Fruit fly (Drosophila melanogaster) whole organism, embryonic: ENCODE data around the gene NELF-B.

Experiments used
- B-H2 ChIP-seq: fragments of 200-800 bp; sonication (Bioruptor generic); optimal IDR thresholded peaks from 2 replicates; lab custom pipeline; 2018; ENCODE audit warnings: missing biosample characterization, mild to moderate bottlenecking, missing genetic modification characterization
- CG10959 ChIP-seq: fragments of 200-800 bp; sonication (Bioruptor generic); IDR thresholded peaks from 2 replicates; pipeline ENCODE4 v1.3.6; 2022; ENCODE audit warnings: missing biosample characterization, missing genetic modification characterization
- CG11093 ChIP-seq: fragments of 200-800 bp; sonication (Bioruptor generic); IDR thresholded peaks from 3 replicates; pipeline ENCODE4 v1.3.6; 2022; ENCODE audit warnings: missing biosample characterization, missing genetic modification characterization
- CG12155 ChIP-seq: fragments of 200-800 bp; sonication (Bioruptor generic); optimal IDR thresholded peaks from 3 replicates; lab custom pipeline; 2016; ENCODE audit warnings: missing biosample characterization, missing genetic modification characterization
- CG1602 ChIP-seq: fragments of 200-800 bp; sonication (Bioruptor generic); optimal IDR thresholded peaks from 3 replicates; lab custom pipeline; 2016; ENCODE audit warnings: missing biosample characterization, missing genetic modification characterization
- CG17328 ChIP-seq: fragments of 200-800 bp; sonication (Bioruptor generic); IDR thresholded peaks from 2 replicates; pipeline ENCODE4 v1.3.6; 2022; ENCODE audit warnings: missing biosample characterization, missing genetic modification characterization
- CG2129 ChIP-seq: fragments of 200-800 bp; sonication (Bioruptor generic); IDR thresholded peaks from 2 replicates; pipeline ENCODE4 v1.3.6; 2022; ENCODE audit warnings: missing biosample characterization, missing genetic modification characterization; ENCODE audit not compliant: partially characterized antibody
- CG31365 ChIP-seq: fragments of 200-800 bp; sonication (Bioruptor generic); optimal IDR thresholded peaks from 2 replicates; lab custom pipeline; 2018; ENCODE audit warnings: missing biosample characterization, mild to moderate bottlenecking, missing genetic modification characterization
- CG4707 ChIP-seq: fragments of 200-800 bp; sonication (Bioruptor generic); optimal IDR thresholded peaks from 2 replicates; lab custom pipeline; 2018; ENCODE audit warnings: missing biosample characterization, mild to moderate bottlenecking, missing genetic modification characterization, moderate library complexity
- CG4730 ChIP-seq: fragments of 200-800 bp; sonication (Bioruptor generic); IDR thresholded peaks from 2 replicates; pipeline ENCODE4 v1.3.6; 2022; ENCODE audit warnings: missing biosample characterization, missing genetic modification characterization
- CG6272 ChIP-seq: fragments of 200-800 bp; sonication (Bioruptor generic); IDR thresholded peaks from 2 replicates; pipeline ENCODE4 v1.3.6; 2022; ENCODE audit warnings: missing biosample characterization, missing genetic modification characterization
- CG6791 ChIP-seq: fragments of 200-800 bp; sonication (Bioruptor generic); IDR thresholded peaks from 3 replicates; pipeline ENCODE4 v1.3.6; 2022; ENCODE audit warnings: missing biosample characterization, missing genetic modification characterization; ENCODE audit not compliant: partially characterized antibody
- CG7357 ChIP-seq: fragments of 200-800 bp; sonication (Bioruptor generic); IDR thresholded peaks from 3 replicates; pipeline ENCODE4 v1.3.6; 2022; ENCODE audit warnings: missing biosample characterization, missing genetic modification characterization
- CG7928 ChIP-seq: fragments of 200-800 bp; sonication (Bioruptor generic); optimal IDR thresholded peaks from 2 replicates; lab custom pipeline; 2017; ENCODE audit warnings: missing biosample characterization, mild to moderate bottlenecking, missing genetic modification characterization
- CG8924 ChIP-seq: fragments of 200-800 bp; optimal IDR thresholded peaks from 3 replicates; lab custom pipeline; 2019; ENCODE audit warnings: missing biosample characterization, mild to moderate bottlenecking, missing genetic modification characterization, moderate library complexity
- CTCF ChIP-seq: fragments of 200-800 bp; sonication (Bioruptor generic); optimal IDR thresholded peaks from 2 replicates; lab custom pipeline; 2017; ENCODE audit warnings: missing biosample characterization, mild to moderate bottlenecking, missing genetic modification characterization, moderate library complexity
- Camta ChIP-seq: fragments of 200-800 bp; sonication (Bioruptor generic); optimal IDR thresholded peaks from 2 replicates; lab custom pipeline; 2016; ENCODE audit warnings: missing biosample characterization, missing genetic modification characterization
- Deaf1 ChIP-seq: fragments of 200-800 bp; optimal IDR thresholded peaks from 3 replicates; lab custom pipeline; 2019; ENCODE audit warnings: missing biosample characterization, mild to moderate bottlenecking, missing genetic modification characterization, moderate library complexity
- Dfd ChIP-seq, 2 experiments: fragments of >200 bp; optimal IDR thresholded peaks; 2 replicates each; lab custom pipeline; 2017; ENCODE audit warnings: missing biosample characterization in 2 of 2, missing genetic modification characterization in 2 of 2
- Dll ChIP-seq: fragments of 200-800 bp; sonication (Bioruptor generic); IDR thresholded peaks from 4 replicates; pipeline ENCODE4 v1.3.6; 2022; ENCODE audit warnings: missing biosample characterization, missing genetic modification characterization; ENCODE audit not compliant: partially characterized antibody
- Doc3 ChIP-seq: fragments of 200-800 bp; sonication (Bioruptor generic); IDR thresholded peaks from 3 replicates; pipeline ENCODE4 v1.3.6; 2022; ENCODE audit warnings: missing biosample characterization, missing genetic modification characterization; ENCODE audit not compliant: partially characterized antibody
- Dref ChIP-seq: fragments of 200-800 bp; sonication (Bioruptor generic); IDR thresholded peaks from 2 replicates; pipeline ENCODE4 v1.3.6; 2022; ENCODE audit warnings: missing biosample characterization, missing genetic modification characterization
- Ets65A ChIP-seq: fragments of 200-800 bp; sonication (Bioruptor generic); peaks from one replicate; lab custom pipeline; 2016; ENCODE audit warnings: missing biosample characterization, missing genetic modification characterization
- Gug ChIP-seq: fragments of 200-800 bp; sonication (Bioruptor generic); IDR thresholded peaks from 4 replicates; pipeline ENCODE4 v1.3.6; 2022; ENCODE audit warnings: missing biosample characterization, missing genetic modification characterization
- HLH4C ChIP-seq: fragments of 200-800 bp; sonication (Bioruptor generic); IDR thresholded peaks from 3 replicates; pipeline ENCODE4 v1.3.6; 2022; ENCODE audit warnings: missing biosample characterization, missing genetic modification characterization; ENCODE audit not compliant: partially characterized antibody
- Lhr ChIP-seq: fragments of 200-800 bp; sonication (Bioruptor generic); optimal IDR thresholded peaks from 3 replicates; lab custom pipeline; 2017; ENCODE audit warnings: mild to moderate bottlenecking, missing biosample characterization, missing genetic modification reagents, missing genetic modification characterization
- Lim3 ChIP-seq: fragments of 200-800 bp; sonication (Bioruptor generic); IDR thresholded peaks from 2 replicates; pipeline ENCODE4 v1.3.6; 2022; ENCODE audit warnings: missing biosample characterization, missing genetic modification characterization
- Lpt ChIP-seq: fragments of >200 bp; optimal IDR thresholded peaks from 2 replicates; lab custom pipeline; 2018; ENCODE audit warnings: missing biosample characterization, missing genetic modification characterization
- MESR4 ChIP-seq: fragments of 200-800 bp; sonication (Bioruptor generic); optimal IDR thresholded peaks from 2 replicates; lab custom pipeline; 2018; ENCODE audit warnings: missing biosample characterization, mild to moderate bottlenecking, missing genetic modification characterization, moderate library complexity
- Neu2 ChIP-seq: fragments of 200-800 bp; sonication (Bioruptor generic); optimal IDR thresholded peaks from 3 replicates; lab custom pipeline; 2016; ENCODE audit warnings: missing biosample characterization, missing genetic modification characterization, borderline replicate concordance
- Optix ChIP-seq: fragments of 200-800 bp; sonication (Bioruptor generic); IDR thresholded peaks from 3 replicates; pipeline ENCODE4 v1.3.6; 2022; ENCODE audit warnings: missing biosample characterization, missing genetic modification characterization
- Sin3A ChIP-seq: fragments of >200 bp; optimal IDR thresholded peaks from 2 replicates; lab custom pipeline; 2018
- Xbp1 ChIP-seq: fragments of 200-800 bp; sonication (Bioruptor generic); optimal IDR thresholded peaks from 3 replicates; lab custom pipeline; 2016; ENCODE audit warnings: missing biosample characterization, mild to moderate bottlenecking, missing genetic modification characterization
- YL-1 ChIP-seq: fragments of 200-800 bp; sonication (Bioruptor generic); optimal IDR thresholded peaks from 3 replicates; lab custom pipeline; 2017; ENCODE audit warnings: missing biosample characterization, mild to moderate bottlenecking, missing genetic modification characterization
- ac ChIP-seq: fragments of 200-800 bp; sonication (Bioruptor generic); optimal IDR thresholded peaks from 3 replicates; lab custom pipeline; 2017; ENCODE audit warnings: missing biosample characterization, mild to moderate bottlenecking, missing genetic modification characterization
- al ChIP-seq: fragments of 200-800 bp; sonication (Bioruptor generic); IDR thresholded peaks from 2 replicates; pipeline ENCODE4 v1.3.6; 2022; ENCODE audit warnings: missing biosample characterization, missing genetic modification characterization
- ara ChIP-seq: fragments of 200-800 bp; sonication (Bioruptor generic); IDR thresholded peaks from 2 replicates; pipeline ENCODE4 v1.3.6; 2022; ENCODE audit warnings: missing biosample characterization, missing genetic modification characterization
- chinmo ChIP-seq: fragments of 200-800 bp; sonication (Bioruptor generic); IDR thresholded peaks from 4 replicates; pipeline ENCODE4 v1.3.6; 2022; ENCODE audit warnings: missing biosample characterization, missing genetic modification characterization; ENCODE audit not compliant: partially characterized antibody
- corto ChIP-seq: fragments of 200-800 bp; sonication (Bioruptor generic); optimal IDR thresholded peaks from 2 replicates; lab custom pipeline; 2016; ENCODE audit warnings: missing biosample characterization, mild to moderate bottlenecking, missing genetic modification characterization, moderate library complexity
- dmrt11E ChIP-seq: fragments of 200-800 bp; sonication (Bioruptor generic); optimal IDR thresholded peaks from 3 replicates; lab custom pipeline; 2018; ENCODE audit warnings: missing biosample characterization, mild to moderate bottlenecking, missing genetic modification characterization, moderate library complexity
- dpn ChIP-seq, 2 experiments: fragments of 200-800 bp; sonication (Bioruptor generic); optimal IDR thresholded peaks; 3 replicates each; lab custom pipeline; 2016; ENCODE audit warnings: missing biosample characterization in 2 of 2, missing genetic modification characterization in 2 of 2
- esg ChIP-seq: fragments of 200-800 bp; sonication (Bioruptor generic); conservative IDR thresholded peaks from 2 replicates; pipeline ENCODE4 v1.3.6; 2022; ENCODE audit warnings: missing biosample characterization, missing genetic modification characterization
- kay ChIP-seq: fragments of 200-800 bp; sonication (Bioruptor generic); optimal IDR thresholded peaks from 2 replicates; lab custom pipeline; 2016; ENCODE audit warnings: missing biosample characterization, missing genetic modification characterization
- odd ChIP-seq: fragments of 200-800 bp; sonication (Bioruptor generic); optimal IDR thresholded peaks from 2 replicates; lab custom pipeline; 2017; ENCODE audit warnings: missing biosample characterization, mild to moderate bottlenecking, missing genetic modification characterization
- rib ChIP-seq: fragments of 200-800 bp; sonication (Bioruptor generic); IDR thresholded peaks from 2 replicates; pipeline ENCODE4 v1.3.6; 2022; ENCODE audit warnings: missing biosample characterization, missing genetic modification characterization
- sug ChIP-seq: fragments of 200-800 bp; optimal IDR thresholded peaks from 2 replicates; lab custom pipeline; 2019; ENCODE audit warnings: missing biosample characterization, mild to moderate bottlenecking, missing genetic modification characterization, moderate library complexity
- trem ChIP-seq: fragments of 200-800 bp; optimal IDR thresholded peaks from 3 replicates; lab custom pipeline; 2019; ENCODE audit warnings: missing biosample characterization, mild to moderate bottlenecking, missing genetic modification characterization, moderate library complexity
- unpg ChIP-seq: fragments of 200-800 bp; sonication (Bioruptor generic); optimal IDR thresholded peaks from 3 replicates; lab custom pipeline; 2018; ENCODE audit warnings: missing biosample characterization, mild to moderate bottlenecking, missing genetic modification characterization, moderate library complexity
- yki ChIP-seq: fragments of >200 bp; optimal IDR thresholded peaks from 3 replicates; lab custom pipeline; 2018
- z ChIP-seq: fragments of 200-800 bp; sonication (Bioruptor generic); IDR thresholded peaks from 3 replicates; pipeline ENCODE4 v1.3.6; 2022; ENCODE audit warnings: missing biosample characterization, missing genetic modification characterization
- zfh2 ChIP-seq: fragments of 200-800 bp; sonication (Bioruptor generic); optimal IDR thresholded peaks from 2 replicates; lab custom pipeline; 2016; ENCODE audit warnings: missing biosample characterization, missing genetic modification characterization

NELF-B gene

DNA sequence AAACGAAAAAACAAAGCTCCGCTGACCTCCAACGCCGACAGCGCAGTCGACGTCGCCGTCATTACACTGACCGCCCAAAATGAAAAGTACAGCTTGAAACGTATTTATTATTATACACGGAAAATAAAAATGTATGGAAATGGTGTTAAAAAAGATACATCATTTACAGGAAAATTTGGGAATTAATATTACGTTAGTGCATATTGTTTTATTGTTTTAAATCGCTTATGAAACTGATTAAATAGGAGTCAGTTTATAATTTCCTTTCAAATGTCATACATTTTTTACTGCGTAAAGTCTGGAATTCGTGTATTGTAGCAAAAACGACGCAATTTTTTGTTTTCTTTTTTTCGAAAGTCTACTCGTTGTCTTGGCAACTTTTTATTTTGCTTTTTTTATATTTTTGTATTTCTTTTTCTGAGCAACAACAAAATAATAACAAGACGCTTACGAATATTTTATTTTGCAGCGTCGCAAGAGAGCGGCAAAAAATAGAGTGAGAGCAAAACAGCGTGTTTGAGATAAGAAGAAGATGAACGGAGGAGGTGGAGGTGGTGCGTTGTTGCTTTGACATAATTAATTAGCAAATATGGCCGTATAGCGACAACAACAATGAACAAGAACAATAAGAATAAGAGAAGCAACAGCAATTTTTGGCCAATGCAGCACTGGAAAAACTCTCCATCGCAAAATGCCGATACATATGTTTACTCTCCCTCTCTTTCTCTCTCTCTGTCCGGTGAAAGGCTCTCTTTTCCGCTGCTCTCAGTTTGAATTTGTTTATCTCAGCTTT lies 36.0 kb downstream of the NELF-B start (continued):
- 0 out of 2 replicates have a peak, but pooled peaks have one; percentile 6 for TF ChIP-seq CG6272
- peak; percentile 29 for TF ChIP-seq trem (tag; lab: Kevin White, UChicago)
- no peak for TF ChIP-seq CG10959 (GFP tag; lab: Robert Waterston, UW)
- TF ChIP-seq Dll (GFP tag; lab: Robert Waterston, UW), result 0 out of 4 replicates have a peak, but pooled peaks have one; percentile 15
- TF ChIP-seq Dfd (GFP tag; optimal IDR thresholded peaks at IDR 0.05; lab: Kevin White, UChicago), result no peak
- no peak for TF ChIP-seq CTCF (GFP tag; lab: Kevin White, UChicago)
- no peak for TF ChIP-seq Sin3A (lab: Kevin White, UChicago)
- TF ChIP-seq odd, result peak; percentile 64
- peak; percentile 48 for TF ChIP-seq sug (tag; lab: Kevin White, UChicago)
- TF ChIP-seq CG1602, result peak; percentile 52
- peak; percentile 84 for TF ChIP-seq yki (lab: Kevin White, UChicago)
- TF ChIP-seq ac (GFP tag; lab: Kevin White, UChicago), result no peak
- TF ChIP-seq kay (GFP tag; lab: Kevin White, UChicago), result peak; percentile 5
- TF ChIP-seq CG7928 (GFP tag; lab: Kevin White, UChicago), result peak; percentile 40
- TF ChIP-seq ara (GFP tag; lab: Robert Waterston, UW), result no peak
- no peak for TF ChIP-seq CG31365 (tag; lab: Kevin White, UChicago)
- peak; percentile 56 for TF ChIP-seq CG4730
- no peak for TF ChIP-seq Dref (GFP tag; lab: Robert Waterston, UW)
- TF ChIP-seq rib (GFP tag; lab: Robert Waterston, UW), result no peak
- peak; percentile 73 for TF ChIP-seq esg (GFP tag; lab: Robert Waterston, UW)
- TF ChIP-seq al (GFP tag; lab: Robert Waterston, UW), result peak; percentile 66
- peak; percentile 80 for TF ChIP-seq unpg (GFP tag; lab: Kevin White, UChicago)
- peak; percentile 60 for TF ChIP-seq Deaf1 (tag; lab: Kevin White, UChicago)
- no peak for TF ChIP-seq CG2129 (GFP tag; lab: Robert Waterston, UW)
- peak; percentile 67 for TF ChIP-seq zfh2 (GFP tag; lab: Kevin White, UChicago)
- TF ChIP-seq Lhr (GFP tag; lab: Kevin White, UChicago), result no peak
- TF ChIP-seq CG4707 (GFP tag; lab: Kevin White, UChicago), result no peak
- no peak for TF ChIP-seq Optix (GFP tag; lab: Robert Waterston, UW)
- TF ChIP-seq B-H2, result peak; percentile 0
- TF ChIP-seq dpn (GFP tag; optimal IDR thresholded peaks at IDR 0.05; lab: Kevin White, UChicago), result peak; percentile 58 to 69
- no peak for TF ChIP-seq HLH4C
- peak; percentile 80; the same call in 1 of the 4 replicates for TF ChIP-seq chinmo
- peak; percentile 30 for TF ChIP-seq Camta (GFP tag; lab: Kevin White, UChicago)
- TF ChIP-seq Neu2 (GFP tag; lab: Kevin White, UChicago), result no peak
- no peak for TF ChIP-seq Gug (GFP tag; lab: Robert Waterston, UW)
- TF ChIP-seq Lpt (GFP tag; lab: Kevin White, UChicago), result no peak
- TF ChIP-seq CG6791 (GFP tag; lab: Robert Waterston, UW), result no peak
- TF ChIP-seq MESR4 (GFP tag; lab: Kevin White, UChicago), result no peak
- peak; percentile 29 for TF ChIP-seq dmrt11E (tag; lab: Kevin White, UChicago)
- TF ChIP-seq CG7357 (GFP tag; lab: Robert Waterston, UW), result peak; percentile 40; the same call in 1 of the 3 replicates
- no peak for TF ChIP-seq YL-1 (GFP tag; lab: Kevin White, UChicago)
- no peak for TF ChIP-seq Lim3 (GFP tag; lab: Robert Waterston, UW)
- TF ChIP-seq Doc3, result peak; percentile 27; the same call in 1 of the 3 replicates
- peak; percentile 54 for TF ChIP-seq CG17328 (GFP tag; lab: Robert Waterston, UW)
- no peak for TF ChIP-seq CG11093 (GFP tag; lab: Robert Waterston, UW)
- peak; percentile 80 for TF ChIP-seq CG8924
- no peak for TF ChIP-seq z (GFP tag; lab: Robert Waterston, UW)
- TF ChIP-seq CG12155, result peak; percentile 70
- TF ChIP-seq Xbp1 (GFP tag; lab: Kevin White, UChicago), result peak; percentile 64
- peak; percentile 94 for TF ChIP-seq Ets65A (GFP tag; lab: Kevin White, UChicago)
- peak; percentile 40 for TF ChIP-seq corto (GFP tag; lab: Kevin White, UChicago)
